Fruit fly (Drosophila melanogaster) whole organism, embryonic: ENCODE data around the gene MED14.

Experiments
- Aef1 ChIP-seq: fragments of 200-800 bp; sonication (Bioruptor generic); IDR thresholded peaks from 3 replicates; pipeline ENCODE4 v1.3.6; 2022; ENCODE audit warnings: missing biosample characterization, missing genetic modification characterization
- Bdp1 ChIP-seq: fragments of 200-800 bp; sonication (Bioruptor generic); optimal IDR thresholded peaks from 3 replicates; lab custom pipeline; 2016; ENCODE audit warnings: missing biosample characterization, missing genetic modification characterization
- CG1024 ChIP-seq: fragments of 200-800 bp; sonication (Bioruptor generic); IDR thresholded peaks from 2 replicates; pipeline ENCODE4 v1.3.6; 2022; ENCODE audit warnings: missing biosample characterization, missing genetic modification characterization
- CG11085 ChIP-seq: fragments of 200-800 bp; sonication (Bioruptor generic); IDR thresholded peaks from 2 replicates; pipeline ENCODE4 v1.3.6; 2022; ENCODE audit warnings: missing biosample characterization, missing genetic modification characterization
- CG11398 ChIP-seq: fragments of 200-800 bp; sonication (Bioruptor generic); optimal IDR thresholded peaks from 2 replicates; lab custom pipeline; 2016; ENCODE audit warnings: missing biosample characterization, missing genetic modification characterization
- CG12769 ChIP-seq: fragments of 200-800 bp; sonication (Bioruptor generic); optimal IDR thresholded peaks from 2 replicates; lab custom pipeline; 2019; ENCODE audit warnings: missing biosample characterization, mild to moderate bottlenecking, missing genetic modification characterization, moderate library complexity
- CG1602 ChIP-seq: fragments of 200-800 bp; sonication (Bioruptor generic); optimal IDR thresholded peaks from 3 replicates; lab custom pipeline; 2016; ENCODE audit warnings: missing biosample characterization, missing genetic modification characterization
- CG18599 ChIP-seq: fragments of 200-800 bp; sonication (Bioruptor generic); optimal IDR thresholded peaks from 3 replicates; lab custom pipeline; 2017; ENCODE audit warnings: missing biosample characterization, missing genetic modification characterization, mild to moderate bottlenecking, moderate library complexity, missing genetic modification reagents
- CG30403 ChIP-seq: fragments of 200-800 bp; sonication (Bioruptor generic); optimal IDR thresholded peaks from 3 replicates; lab custom pipeline; 2016; ENCODE audit warnings: missing biosample characterization, missing genetic modification characterization
- CG30431 ChIP-seq: fragments of 200-800 bp; sonication (Bioruptor generic); optimal IDR thresholded peaks from 2 replicates; lab custom pipeline; 2017; ENCODE audit warnings: missing biosample characterization, missing genetic modification characterization
- CG33213 ChIP-seq: fragments of 200-800 bp; sonication (Bioruptor generic); optimal IDR thresholded peaks from 3 replicates; lab custom pipeline; 2016; ENCODE audit warnings: missing biosample characterization, missing genetic modification characterization
- CG34422 ChIP-seq: fragments of 200-800 bp; sonication (Bioruptor generic); IDR thresholded peaks from 3 replicates; pipeline ENCODE4 v1.3.6; 2022; ENCODE audit warnings: missing biosample characterization, missing genetic modification characterization
- CG4328 ChIP-seq: fragments of 200-800 bp; sonication (Bioruptor generic); optimal IDR thresholded peaks from 3 replicates; lab custom pipeline; 2017; ENCODE audit warnings: missing biosample characterization, missing genetic modification reagents, missing genetic modification characterization
- CG6765 ChIP-seq: fragments of 200-800 bp; sonication (Bioruptor generic); optimal IDR thresholded peaks from 3 replicates; lab custom pipeline; 2017; ENCODE audit warnings: missing biosample characterization, mild to moderate bottlenecking, missing genetic modification characterization
- CG6854 ChIP-seq: fragments of 200-800 bp; sonication (Bioruptor generic); optimal IDR thresholded peaks from 3 replicates; lab custom pipeline; 2017; ENCODE audit warnings: missing biosample characterization, mild to moderate bottlenecking, missing genetic modification characterization
- CG7928 ChIP-seq: fragments of 200-800 bp; sonication (Bioruptor generic); optimal IDR thresholded peaks from 2 replicates; lab custom pipeline; 2017; ENCODE audit warnings: missing biosample characterization, mild to moderate bottlenecking, missing genetic modification characterization
- CG8944 ChIP-seq: fragments of 200-800 bp; sonication (Bioruptor generic); optimal IDR thresholded peaks from 3 replicates; lab custom pipeline; 2016; ENCODE audit warnings: missing biosample characterization, missing genetic modification characterization
- CG9817 ChIP-seq: fragments of 200-800 bp; sonication (Bioruptor generic); optimal IDR thresholded peaks from 2 replicates; lab custom pipeline; 2018; ENCODE audit warnings: missing biosample characterization, mild to moderate bottlenecking, missing genetic modification characterization, moderate library complexity
- CG9876 ChIP-seq: fragments of 200-800 bp; sonication (Bioruptor generic); optimal IDR thresholded peaks from 2 replicates; lab custom pipeline; 2016; ENCODE audit warnings: missing biosample characterization, missing genetic modification characterization
- ERR ChIP-seq: fragments of 200-800 bp; sonication (Bioruptor generic); optimal IDR thresholded peaks from 2 replicates; lab custom pipeline; 2016; ENCODE audit warnings: missing biosample characterization, missing genetic modification characterization
- HHEX ChIP-seq: fragments of 200-800 bp; sonication (Bioruptor generic); optimal IDR thresholded peaks from 3 replicates; lab custom pipeline; 2017; ENCODE audit warnings: missing biosample characterization, mild to moderate bottlenecking, missing genetic modification characterization, missing genetic modification reagents
- HLH4C ChIP-seq: fragments of 200-800 bp; sonication (Bioruptor generic); IDR thresholded peaks from 3 replicates; pipeline ENCODE4 v1.3.6; 2022; ENCODE audit warnings: missing biosample characterization, missing genetic modification characterization; ENCODE audit not compliant: partially characterized antibody
- Hmx ChIP-seq: fragments of 200-800 bp; sonication (Bioruptor generic); optimal IDR thresholded peaks from 2 replicates; lab custom pipeline; 2016; ENCODE audit warnings: missing biosample characterization, missing genetic modification characterization
- Meics ChIP-seq: fragments of 200-800 bp; sonication (Bioruptor generic); optimal IDR thresholded peaks from 2 replicates; lab custom pipeline; 2017; ENCODE audit warnings: missing biosample characterization, mild to moderate bottlenecking, missing genetic modification characterization
- NfI ChIP-seq: fragments of 200-800 bp; sonication (Bioruptor generic); optimal IDR thresholded peaks from 3 replicates; lab custom pipeline; 2018; ENCODE audit warnings: missing biosample characterization, mild to moderate bottlenecking, missing genetic modification characterization, moderate library complexity
- PHDP ChIP-seq: fragments of 200-800 bp; sonication (Bioruptor generic); optimal IDR thresholded peaks from 3 replicates; lab custom pipeline; 2018; ENCODE audit warnings: missing biosample characterization, mild to moderate bottlenecking, missing genetic modification characterization, moderate library complexity
- Rfx ChIP-seq: fragments of 200-800 bp; sonication (Bioruptor generic); IDR thresholded peaks from 2 replicates; pipeline ENCODE4 v1.3.6; 2022; ENCODE audit warnings: missing biosample characterization, missing genetic modification characterization
- Spps ChIP-seq: fragments of 200-800 bp; sonication (Bioruptor generic); optimal IDR thresholded peaks from 2 replicates; lab custom pipeline; 2018; ENCODE audit warnings: missing biosample characterization, mild to moderate bottlenecking, missing genetic modification characterization
- Tbp ChIP-seq: fragments of >200 bp; optimal IDR thresholded peaks from 2 replicates; lab custom pipeline; 2018; ENCODE audit warnings: missing biosample characterization, missing genetic modification characterization
- Vsx1 ChIP-seq: fragments of 200-800 bp; sonication (Bioruptor generic); optimal IDR thresholded peaks from 2 replicates; lab custom pipeline; 2017; ENCODE audit warnings: missing biosample characterization, mild to moderate bottlenecking, missing genetic modification characterization, missing genetic modification reagents
- az2 ChIP-seq: fragments of 200-800 bp; sonication (Bioruptor generic); optimal IDR thresholded peaks from 3 replicates; lab custom pipeline; 2016; ENCODE audit warnings: missing biosample characterization, missing genetic modification characterization
- chinmo ChIP-seq: fragments of 200-800 bp; sonication (Bioruptor generic); IDR thresholded peaks from 4 replicates; pipeline ENCODE4 v1.3.6; 2022; ENCODE audit warnings: missing biosample characterization, missing genetic modification characterization; ENCODE audit not compliant: partially characterized antibody
- chm ChIP-seq: fragments of 200-800 bp; sonication (Bioruptor generic); IDR thresholded peaks from 2 replicates; pipeline ENCODE4 v1.3.6; 2022; ENCODE audit warnings: missing biosample characterization, missing genetic modification characterization
- dmrt99B ChIP-seq: fragments of 200-800 bp; sonication (Bioruptor generic); optimal IDR thresholded peaks from 2 replicates; lab custom pipeline; 2018; ENCODE audit warnings: missing biosample characterization, mild to moderate bottlenecking, missing genetic modification characterization, moderate library complexity
- eyg ChIP-seq: fragments of 200-800 bp; sonication (Bioruptor generic); optimal IDR thresholded peaks from 3 replicates; lab custom pipeline; 2016; ENCODE audit warnings: missing biosample characterization, missing genetic modification characterization
- ham ChIP-seq: fragments of 200-800 bp; sonication (Bioruptor generic); IDR thresholded peaks from 2 replicates; pipeline ENCODE4 v1.3.6; 2022; ENCODE audit warnings: missing biosample characterization, missing genetic modification characterization
- hbn ChIP-seq: fragments of 200-800 bp; sonication (Bioruptor generic); IDR thresholded peaks from 2 replicates; pipeline ENCODE4 v1.3.6; 2022; ENCODE audit warnings: missing biosample characterization, missing genetic modification characterization; ENCODE audit not compliant: partially characterized antibody
- insv ChIP-seq, 2 experiments: fragments of 200-800 bp; sonication (Bioruptor generic); optimal IDR thresholded peaks; 3 replicates each; lab custom pipeline; 2016 to 2018; ENCODE audit warnings: missing biosample characterization in 2 of 2, missing genetic modification characterization in 2 of 2
- jumu ChIP-seq: fragments of 200-800 bp; sonication (Bioruptor generic); optimal IDR thresholded peaks from 3 replicates; lab custom pipeline; 2016; ENCODE audit warnings: missing biosample characterization, missing genetic modification characterization
- ken ChIP-seq: fragments of 200-800 bp; sonication (Bioruptor generic); IDR thresholded peaks from 3 replicates; pipeline ENCODE4 v1.3.6; 2022; ENCODE audit warnings: missing biosample characterization, missing genetic modification characterization
- lov ChIP-seq, 2 experiments: fragments of 200-800 bp in 1 of 2; fragments of >200 bp in 1 of 2; sonication (Bioruptor generic) in 1 of 2; IDR thresholded peaks in 1 of 2; optimal IDR thresholded peaks in 1 of 2; 2 replicates in 1 of 2; 3 replicates in 1 of 2; pipeline versions ENCODE4 v1.3.6 to Lab custom; 2017 to 2022; ENCODE audit warnings: missing biosample characterization in 1 of 2, missing genetic modification characterization in 1 of 2
- nau ChIP-seq: fragments of 200-800 bp; sonication (Bioruptor generic); optimal IDR thresholded peaks from 3 replicates; lab custom pipeline; 2017; ENCODE audit warnings: missing biosample characterization, mild to moderate bottlenecking, missing genetic modification characterization, missing genetic modification reagents
- pan ChIP-seq, 4 experiments: fragments of >200 bp in 3 of 4; fragments of 200-800 bp in 1 of 4; sonication (Bioruptor generic) in 1 of 4; optimal IDR thresholded peaks in 3 of 4; IDR thresholded peaks in 1 of 4; 2 replicates each; pipeline versions ENCODE4 v1.3.6 to Lab custom; 2017 to 2022; ENCODE audit warnings: missing biosample characterization in 2 of 4, missing genetic modification characterization in 2 of 4, mixed read lengths in 1 of 4
- pho ChIP-seq: fragments of 200-800 bp; sonication (Bioruptor generic); optimal IDR thresholded peaks from 2 replicates; lab custom pipeline; 2016; ENCODE audit warnings: missing biosample characterization, missing genetic modification characterization
- pum ChIP-seq: fragments of 200-800 bp; sonication (Bioruptor generic); optimal IDR thresholded peaks from 2 replicates; lab custom pipeline; 2016; ENCODE audit warnings: missing biosample characterization, missing genetic modification characterization
- sens ChIP-seq: fragments of 200-800 bp; sonication (Bioruptor generic); peaks from one replicate; lab custom pipeline; 2016; ENCODE audit warnings: missing biosample characterization, missing genetic modification characterization
- shn ChIP-seq: fragments of 200-800 bp; sonication (Bioruptor generic); optimal IDR thresholded peaks from 3 replicates; lab custom pipeline; 2016; ENCODE audit warnings: missing biosample characterization, missing genetic modification characterization
- slou ChIP-seq: fragments of 200-800 bp; sonication (Bioruptor generic); optimal IDR thresholded peaks from 3 replicates; lab custom pipeline; 2016; ENCODE audit warnings: missing biosample characterization, missing genetic modification characterization
- vvl ChIP-seq: fragments of 200-800 bp; sonication (Bioruptor generic); IDR thresholded peaks from 2 replicates; pipeline ENCODE4 v1.3.6; 2022; ENCODE audit warnings: missing biosample characterization, missing genetic modification characterization

The MED14 gene

DNA sequence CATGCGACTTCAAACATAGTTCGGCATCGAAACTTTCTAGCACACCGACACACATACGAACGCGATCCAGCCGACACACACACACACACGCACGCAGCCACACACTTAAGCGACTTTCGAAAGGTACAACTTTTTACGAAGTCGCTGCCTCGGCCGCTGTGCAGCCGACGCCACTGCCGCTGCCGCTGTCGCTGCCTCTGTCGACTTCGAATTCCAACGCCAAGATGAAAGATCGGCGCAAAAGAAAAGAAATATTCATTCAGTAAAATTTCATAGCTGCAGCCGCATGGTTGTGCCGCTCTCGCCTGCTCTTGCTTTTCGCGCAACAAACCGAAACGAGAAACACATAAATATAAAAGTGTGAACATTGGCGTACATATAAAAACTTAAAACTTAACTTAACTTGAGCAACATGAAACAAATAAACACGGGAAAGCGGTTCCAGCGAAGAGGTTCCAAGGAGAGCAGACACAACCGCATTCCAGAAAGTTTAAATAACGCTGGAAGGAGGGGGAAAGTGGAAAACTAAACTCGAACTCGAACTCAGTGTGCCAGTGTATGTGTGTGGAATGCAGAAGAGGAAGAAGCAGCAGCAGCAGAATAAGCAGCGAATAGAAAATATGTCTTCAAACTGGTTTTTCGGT, 46.5 kb downstream of the MED14 start:
- TF ChIP-seq CG9876 (GFP tag; lab: Kevin White, UChicago) = no peak
- TF ChIP-seq pan (optimal IDR thresholded peaks at IDR 0.05; lab: Kevin White, UChicago) = no peak
- TF ChIP-seq pan (GFP tag; optimal IDR thresholded peaks at IDR 0.05 in 1 of 2, IDR thresholded peaks at IDR 0.05 in 1 of 2) = peak in 1 of 2 experiments; percentile 15
- TF ChIP-seq vvl (GFP tag; lab: Robert Waterston, UW) = no peak
- TF ChIP-seq HLH4C (GFP tag; lab: Robert Waterston, UW) = 0 out of 3 replicates have a peak, but pooled peaks have one; percentile 9
- no peak for TF ChIP-seq Rfx (GFP tag; lab: Robert Waterston, UW)
- no peak for TF ChIP-seq CG6765 (GFP tag; lab: Kevin White, UChicago)
- TF ChIP-seq Spps (tag; lab: Kevin White, UChicago) = no peak
- TF ChIP-seq CG30431 = no peak
- no peak for TF ChIP-seq Aef1 (GFP tag; lab: Robert Waterston, UW)
- peak; percentile 19 for TF ChIP-seq CG11398 (GFP tag; lab: Kevin White, UChicago)
- peak; percentile 88 for TF ChIP-seq CG12769
- no peak for TF ChIP-seq lov (optimal IDR thresholded peaks at IDR 0.05; lab: Kevin White, UChicago)
- 0 out of 3 replicates have a peak, but pooled peaks have one; percentile 30 for TF ChIP-seq lov (GFP tag; IDR thresholded peaks at IDR 0.05; lab: Robert Waterston, UW)
- peak; percentile 75 for TF ChIP-seq sens (GFP tag; lab: Kevin White, UChicago)
- TF ChIP-seq shn = no peak
- no peak for TF ChIP-seq PHDP
- TF ChIP-seq Tbp = no peak
- no peak for TF ChIP-seq CG1602 (GFP tag; lab: Kevin White, UChicago)
- peak; percentile 26; the same call in 1 of the 3 replicates for TF ChIP-seq CG34422 (GFP tag; lab: Robert Waterston, UW)
- TF ChIP-seq Meics (GFP tag; lab: Kevin White, UChicago) = no peak
- TF ChIP-seq Hmx (GFP tag; lab: Kevin White, UChicago) = no peak
- TF ChIP-seq Vsx1 = peak; percentile 35
- no peak for TF ChIP-seq HHEX (GFP tag; lab: Kevin White, UChicago)
- TF ChIP-seq jumu (GFP tag; lab: Kevin White, UChicago) = no peak
- no peak for TF ChIP-seq ken (GFP tag; lab: Robert Waterston, UW)
- no peak for TF ChIP-seq Bdp1 (GFP tag; lab: Kevin White, UChicago)
- no peak for TF ChIP-seq CG30403
- TF ChIP-seq CG8944 (GFP tag; lab: Kevin White, UChicago) = no peak
- TF ChIP-seq eyg (GFP tag; lab: Kevin White, UChicago) = peak; percentile 21
- TF ChIP-seq nau = no peak
- TF ChIP-seq CG9817 (tag; lab: Kevin White, UChicago) = no peak
- TF ChIP-seq hbn (GFP tag; lab: Robert Waterston, UW) = no peak
- no peak for TF ChIP-seq dmrt99B (tag; lab: Kevin White, UChicago)
- no peak for TF ChIP-seq az2
- TF ChIP-seq chm (GFP tag; lab: Robert Waterston, UW) = peak; percentile 82
- no peak for TF ChIP-seq pum
- no peak for TF ChIP-seq CG4328
- TF ChIP-seq ham (GFP tag; lab: Robert Waterston, UW) = no peak
- no peak for TF ChIP-seq slou (GFP tag; lab: Kevin White, UChicago)
- no peak for TF ChIP-seq CG7928 (GFP tag; lab: Kevin White, UChicago)
- TF ChIP-seq CG33213 (GFP tag; lab: Kevin White, UChicago) = no peak
- TF ChIP-seq NfI (GFP tag; lab: Kevin White, UChicago) = no peak
- TF ChIP-seq CG1024 (GFP tag; lab: Robert Waterston, UW) = 0 out of 2 replicates have a peak, but pooled peaks have one; percentile 2
- no peak for TF ChIP-seq CG11085 (GFP tag; lab: Robert Waterston, UW)
- TF ChIP-seq CG18599 (GFP tag; lab: Kevin White, UChicago) = no peak
- no peak for TF ChIP-seq insv (GFP tag; optimal IDR thresholded peaks at IDR 0.05; lab: Kevin White, UChicago)
- no peak for TF ChIP-seq CG6854
- no peak for TF ChIP-seq ERR
- TF ChIP-seq chinmo (GFP tag; lab: Robert Waterston, UW) = peak; percentile 56; the same call in 3 of the 4 replicates
- no peak for TF ChIP-seq pho (GFP tag; lab: Kevin White, UChicago)
